Fruit fly (Drosophila melanogaster): ENCODE data around the gene VAChT.

dm6 chr3R:18741844-18742187 lies 36.5 kb downstream of the VAChT start:
- TF ChIP-seq CTCF (optimal IDR thresholded peaks at IDR 0.05): no peak
- TF ChIP-seq CG8478 (optimal IDR thresholded peaks at IDR 0.05): no peak

All from S2 (cell line).